Worm (Caenorhabditis elegans) whole organism, late embryonic: Measurements from ENCODE around the gene elpc-2.

ENCODE experiments used
- ama-1 ChIP-seq: fragments of 150-350 bp; optimal IDR thresholded peaks from 2 replicates; lab custom pipeline; 2014
- ceh-22 ChIP-seq: sonication (generic microtip); optimal IDR thresholded peaks from 2 replicates; lab custom pipeline; 2017; ENCODE audit warnings: missing biosample characterization, missing genetic modification characterization
- dmd-4 ChIP-seq: sonication (generic microtip); optimal IDR thresholded peaks from 2 replicates; lab custom pipeline; 2016; ENCODE audit warnings: borderline replicate concordance, missing genetic modification characterization, missing compliant biosample characterization
- odd-2 ChIP-seq: sonication (generic microtip); optimal IDR thresholded peaks from 2 replicates; lab custom pipeline; 2017; ENCODE audit warnings: antibody characterized with exemption, mild to moderate bottlenecking, missing genetic modification characterization, missing compliant biosample characterization
- pqm-1 ChIP-seq: sonication (generic microtip); optimal IDR thresholded peaks from 2 replicates; lab custom pipeline; 2016; ENCODE audit warnings: missing genetic modification characterization, missing compliant biosample characterization
- ttx-3 ChIP-seq: sonication (generic microtip); optimal IDR thresholded peaks from 2 replicates; lab custom pipeline; 2016; ENCODE audit warnings: missing genetic modification reagents, missing genetic modification characterization, missing compliant biosample characterization
- ztf-16 ChIP-seq: sonication (generic microtip); optimal IDR thresholded peaks from 2 replicates; lab custom pipeline; 2017; ENCODE audit warnings: missing genetic modification characterization, missing compliant biosample characterization

- TF ChIP-seq odd-2 (tag; lab: Kevin White, UChicago): no peak
- TF ChIP-seq ceh-22 (tag; lab: Kevin White, UChicago): no peak
- no peak for TF ChIP-seq ztf-16
- no peak for TF ChIP-seq ama-1
- TF ChIP-seq ttx-3 (tag; lab: Kevin White, UChicago): no peak
- no peak for TF ChIP-seq dmd-4
- no peak for TF ChIP-seq pqm-1 (tag; lab: Kevin White, UChicago)
Measured at ce11 chrIII:12711217-12711616, 37.7 kb downstream of the elpc-2 start, which contains the start of gene hut-1.
